Fruit fly (Drosophila melanogaster) whole organism, embryonic: ENCODE data around the gene Ufsp2.

ENCODE experiments used
- CG10959 ChIP-seq: fragments of 200-800 bp; sonication (Bioruptor generic); IDR thresholded peaks from 2 replicates; pipeline ENCODE4 v1.3.6; 2022; ENCODE audit warnings: missing biosample characterization, missing genetic modification characterization
- CG11456 ChIP-seq: fragments of 200-800 bp; sonication (Bioruptor generic); IDR thresholded peaks from 3 replicates; pipeline ENCODE4 v1.3.6; 2022; ENCODE audit warnings: missing biosample characterization, missing genetic modification characterization
- CG12391 ChIP-seq: fragments of 200-800 bp; sonication (Bioruptor generic); optimal IDR thresholded peaks from 3 replicates; lab custom pipeline; 2018; ENCODE audit warnings: missing biosample characterization, mild to moderate bottlenecking, missing genetic modification characterization, moderate library complexity
- CG13624 ChIP-seq: fragments of 200-800 bp; sonication (Bioruptor generic); optimal IDR thresholded peaks from 2 replicates; lab custom pipeline; 2016; ENCODE audit warnings: missing biosample characterization, missing genetic modification characterization
- CG14441 ChIP-seq: fragments of 200-800 bp; sonication (Bioruptor generic); IDR thresholded peaks from 2 replicates; pipeline ENCODE4 v1.3.6; 2022; ENCODE audit warnings: missing biosample characterization, missing genetic modification characterization
- CG14710 ChIP-seq: fragments of 200-800 bp; sonication (Bioruptor generic); optimal IDR thresholded peaks from 3 replicates; lab custom pipeline; 2019; ENCODE audit warnings: missing biosample characterization, mild to moderate bottlenecking, missing genetic modification characterization, moderate library complexity
- CG1602 ChIP-seq: fragments of 200-800 bp; sonication (Bioruptor generic); optimal IDR thresholded peaks from 3 replicates; lab custom pipeline; 2016; ENCODE audit warnings: missing biosample characterization, missing genetic modification characterization
- CG1603 ChIP-seq: fragments of 200-800 bp; sonication (Bioruptor generic); optimal IDR thresholded peaks from 2 replicates; lab custom pipeline; 2019; ENCODE audit warnings: missing biosample characterization, mild to moderate bottlenecking, missing genetic modification characterization, moderate library complexity
- CG2202 ChIP-seq: fragments of 200-800 bp; sonication (Bioruptor generic); optimal IDR thresholded peaks from 2 replicates; lab custom pipeline; 2018; ENCODE audit warnings: missing biosample characterization, mild to moderate bottlenecking, missing genetic modification characterization
- CG2712 ChIP-seq: fragments of 200-800 bp; optimal IDR thresholded peaks from 3 replicates; lab custom pipeline; 2019; ENCODE audit warnings: missing biosample characterization, mild to moderate bottlenecking, missing genetic modification characterization, moderate library complexity
- CG34422 ChIP-seq: fragments of 200-800 bp; sonication (Bioruptor generic); IDR thresholded peaks from 3 replicates; pipeline ENCODE4 v1.3.6; 2022; ENCODE audit warnings: missing biosample characterization, missing genetic modification characterization
- CG42726 ChIP-seq: fragments of 200-800 bp; sonication (Bioruptor generic); IDR thresholded peaks from 2 replicates; pipeline ENCODE4 v1.3.6; 2022; ENCODE audit warnings: missing biosample characterization, missing genetic modification characterization; ENCODE audit not compliant: partially characterized antibody
- CG4730 ChIP-seq: fragments of 200-800 bp; sonication (Bioruptor generic); IDR thresholded peaks from 2 replicates; pipeline ENCODE4 v1.3.6; 2022; ENCODE audit warnings: missing biosample characterization, missing genetic modification characterization
- CG6854 ChIP-seq: fragments of 200-800 bp; sonication (Bioruptor generic); optimal IDR thresholded peaks from 3 replicates; lab custom pipeline; 2017; ENCODE audit warnings: missing biosample characterization, mild to moderate bottlenecking, missing genetic modification characterization
- CG7928 ChIP-seq: fragments of 200-800 bp; sonication (Bioruptor generic); optimal IDR thresholded peaks from 2 replicates; lab custom pipeline; 2017; ENCODE audit warnings: missing biosample characterization, mild to moderate bottlenecking, missing genetic modification characterization
- GATAe ChIP-seq: fragments of 200-800 bp; sonication (Bioruptor generic); conservative IDR thresholded peaks from 2 replicates; pipeline ENCODE4 v1.3.6; 2022; ENCODE audit warnings: missing biosample characterization, missing genetic modification characterization
- Gug ChIP-seq: fragments of 200-800 bp; sonication (Bioruptor generic); IDR thresholded peaks from 4 replicates; pipeline ENCODE4 v1.3.6; 2022; ENCODE audit warnings: missing biosample characterization, missing genetic modification characterization
- HLH4C ChIP-seq: fragments of 200-800 bp; sonication (Bioruptor generic); IDR thresholded peaks from 3 replicates; pipeline ENCODE4 v1.3.6; 2022; ENCODE audit warnings: missing biosample characterization, missing genetic modification characterization; ENCODE audit not compliant: partially characterized antibody
- Hand ChIP-seq: fragments of 200-800 bp; sonication (Bioruptor generic); optimal IDR thresholded peaks from 2 replicates; lab custom pipeline; 2017; ENCODE audit warnings: mild to moderate bottlenecking, missing biosample characterization, missing genetic modification reagents, missing genetic modification characterization
- Hsf ChIP-seq: fragments of 200-800 bp; sonication (Bioruptor generic); optimal IDR thresholded peaks from 3 replicates; lab custom pipeline; 2016; ENCODE audit warnings: missing biosample characterization, missing genetic modification characterization
- PHDP ChIP-seq: fragments of 200-800 bp; sonication (Bioruptor generic); optimal IDR thresholded peaks from 3 replicates; lab custom pipeline; 2018; ENCODE audit warnings: missing biosample characterization, mild to moderate bottlenecking, missing genetic modification characterization, moderate library complexity
- Pdp1 ChIP-seq, 2 experiments: fragments of 200-800 bp; sonication (Bioruptor generic); optimal IDR thresholded peaks; 3 replicates each; lab custom pipeline; 2016; ENCODE audit warnings: missing biosample characterization in 2 of 2, missing genetic modification characterization in 2 of 2, mild to moderate bottlenecking in 1 of 2, moderate library complexity in 1 of 2
- Ravus ChIP-seq: fragments of 200-800 bp; sonication (Bioruptor generic); IDR thresholded peaks from 2 replicates; pipeline ENCODE4 v1.3.6; 2022; ENCODE audit warnings: missing biosample characterization, missing genetic modification characterization
- Rfx ChIP-seq: fragments of 200-800 bp; sonication (Bioruptor generic); IDR thresholded peaks from 2 replicates; pipeline ENCODE4 v1.3.6; 2022; ENCODE audit warnings: missing biosample characterization, missing genetic modification characterization
- Xrp1 ChIP-seq: fragments of 200-800 bp; sonication (Bioruptor generic); IDR thresholded peaks from 2 replicates; pipeline ENCODE4 v1.3.6; 2022; ENCODE audit warnings: missing biosample characterization, missing genetic modification characterization
- bab2 ChIP-seq: fragments of 200-800 bp; sonication (Bioruptor generic); optimal IDR thresholded peaks from 2 replicates; lab custom pipeline; 2016; ENCODE audit warnings: missing biosample characterization, missing genetic modification characterization
- ewg ChIP-seq: fragments of 200-800 bp; sonication (Bioruptor generic); optimal IDR thresholded peaks from 3 replicates; lab custom pipeline; 2017; ENCODE audit warnings: mild to moderate bottlenecking, missing biosample characterization, missing genetic modification reagents, missing genetic modification characterization
- exex ChIP-seq: fragments of 200-800 bp; sonication (Bioruptor generic); optimal IDR thresholded peaks from 4 replicates; lab custom pipeline; 2018; ENCODE audit warnings: missing biosample characterization, mild to moderate bottlenecking, missing genetic modification characterization, moderate library complexity
- fd3F ChIP-seq: fragments of 200-800 bp; sonication (Bioruptor generic); optimal IDR thresholded peaks from 2 replicates; lab custom pipeline; 2018; ENCODE audit warnings: missing biosample characterization, mild to moderate bottlenecking, missing genetic modification characterization, moderate library complexity
- fd64A ChIP-seq: fragments of 200-800 bp; sonication (Bioruptor generic); optimal IDR thresholded peaks from 3 replicates; lab custom pipeline; 2018; ENCODE audit warnings: missing biosample characterization, mild to moderate bottlenecking, missing genetic modification characterization
- fd96Cb ChIP-seq: fragments of 200-800 bp; sonication (Bioruptor generic); optimal IDR thresholded peaks from 2 replicates; lab custom pipeline; 2018; ENCODE audit warnings: missing biosample characterization, mild to moderate bottlenecking, missing genetic modification characterization, moderate library complexity
- gsb-n ChIP-seq: fragments of 200-800 bp; sonication (Bioruptor generic); optimal IDR thresholded peaks from 3 replicates; lab custom pipeline; 2018; ENCODE audit warnings: missing biosample characterization, mild to moderate bottlenecking, missing genetic modification characterization
- hkb ChIP-seq, 2 experiments: fragments of 200-800 bp in 1 of 2; fragments of >200 bp in 1 of 2; sonication (Bioruptor generic) in 1 of 2; IDR thresholded peaks in 1 of 2; optimal IDR thresholded peaks in 1 of 2; 2 replicates each; pipeline versions ENCODE4 v1.3.6 to Lab custom; 2017 to 2022; ENCODE audit warnings: missing biosample characterization in 1 of 2, missing genetic modification characterization in 1 of 2
- lilli ChIP-seq: fragments of 200-800 bp; sonication (Bioruptor generic); optimal IDR thresholded peaks from 3 replicates; lab custom pipeline; 2016; ENCODE audit warnings: missing biosample characterization, missing genetic modification characterization
- nerfin-2 ChIP-seq: fragments of 200-800 bp; sonication (Bioruptor generic); IDR thresholded peaks from 2 replicates; pipeline ENCODE4 v1.3.6; 2022; ENCODE audit warnings: missing biosample characterization, missing genetic modification characterization; ENCODE audit not compliant: partially characterized antibody
- oc ChIP-seq: fragments of 200-800 bp; sonication (Bioruptor generic); optimal IDR thresholded peaks from 2 replicates; lab custom pipeline; 2018; ENCODE audit warnings: missing biosample characterization, mild to moderate bottlenecking, missing genetic modification characterization, moderate library complexity
- pan ChIP-seq, 4 experiments: fragments of >200 bp in 3 of 4; fragments of 200-800 bp in 1 of 4; sonication (Bioruptor generic) in 1 of 4; optimal IDR thresholded peaks in 3 of 4; IDR thresholded peaks in 1 of 4; 2 replicates each; pipeline versions ENCODE4 v1.3.6 to Lab custom; 2017 to 2022; ENCODE audit warnings: missing biosample characterization in 2 of 4, missing genetic modification characterization in 2 of 4, mixed read lengths in 1 of 4
- pros ChIP-seq: fragments of 200-800 bp; sonication (Bioruptor generic); optimal IDR thresholded peaks from 3 replicates; lab custom pipeline; 2019; ENCODE audit warnings: missing biosample characterization, mild to moderate bottlenecking, missing genetic modification characterization, moderate library complexity
- pzg ChIP-seq: fragments of 200-800 bp; sonication (Bioruptor generic); optimal IDR thresholded peaks from 3 replicates; lab custom pipeline; 2018; ENCODE audit warnings: missing biosample characterization, mild to moderate bottlenecking, missing genetic modification characterization, moderate library complexity
- row ChIP-seq: fragments of 200-800 bp; sonication (Bioruptor generic); IDR thresholded peaks from 3 replicates; pipeline ENCODE4 v1.3.6; 2022; ENCODE audit warnings: missing biosample characterization, missing genetic modification characterization
- sens ChIP-seq: fragments of 200-800 bp; sonication (Bioruptor generic); peaks from one replicate; lab custom pipeline; 2016; ENCODE audit warnings: missing biosample characterization, missing genetic modification characterization
- sens-2 ChIP-seq: fragments of 200-800 bp; sonication (Bioruptor generic); IDR thresholded peaks from 2 replicates; pipeline ENCODE4 v1.3.6; 2022; ENCODE audit warnings: missing biosample characterization, missing genetic modification characterization
- sima ChIP-seq: fragments of 200-800 bp; sonication (Bioruptor generic); optimal IDR thresholded peaks from 2 replicates; lab custom pipeline; 2016; ENCODE audit warnings: missing biosample characterization, missing genetic modification characterization
- tna ChIP-seq: fragments of 200-800 bp; sonication (Bioruptor generic); IDR thresholded peaks from 2 replicates; pipeline ENCODE4 v1.3.6; 2022; ENCODE audit warnings: missing biosample characterization, missing genetic modification characterization; ENCODE audit not compliant: partially characterized antibody
- ttk ChIP-seq: fragments of 200-800 bp; sonication (Bioruptor generic); IDR thresholded peaks from 2 replicates; pipeline ENCODE4 v2.1.2; 2022; ENCODE audit warnings: missing biosample characterization, missing genetic modification characterization
- vfl ChIP-seq: fragments of 200-800 bp; sonication (Bioruptor generic); optimal IDR thresholded peaks from 2 replicates; lab custom pipeline; 2016; ENCODE audit warnings: missing biosample characterization, missing genetic modification characterization
- vvl ChIP-seq: fragments of 200-800 bp; sonication (Bioruptor generic); IDR thresholded peaks from 2 replicates; pipeline ENCODE4 v1.3.6; 2022; ENCODE audit warnings: missing biosample characterization, missing genetic modification characterization
- wor ChIP-seq: fragments of 200-800 bp; sonication (Bioruptor generic); IDR thresholded peaks from 2 replicates; pipeline ENCODE4 v1.3.6; 2022; ENCODE audit warnings: missing biosample characterization, missing genetic modification characterization

Gene Ufsp2

dm6 chr3L:15592536-15593260, 16.3 kb downstream of the Ufsp2 start (continued):
- TF ChIP-seq vvl (GFP tag; lab: Robert Waterston, UW) (0 out of 2 replicates have a peak, but pooled peaks have one; percentile 36), Xrp1 (GFP tag; lab: Robert Waterston, UW) (peak; percentile 51; the same call in 1 of the 2 replicates), Rfx (GFP tag; lab: Robert Waterston, UW) (peak; percentile 54), pzg (no peak), tna (GFP tag; lab: Robert Waterston, UW) (no peak), CG7928 (GFP tag; lab: Kevin White, UChicago) (no peak), Hsf (no peak), CG2712 (tag; lab: Kevin White, UChicago) (peak; percentile 69), gsb-n (tag; lab: Kevin White, UChicago) (peak; percentile 25), CG4730 (GFP tag; lab: Robert Waterston, UW) (no peak), sens-2 (no peak), lilli (GFP tag; lab: Kevin White, UChicago) (no peak), fd3F (GFP tag; lab: Kevin White, UChicago) (peak; percentile 60), bab2 (no peak), CG34422 (no peak), Ravus (GFP tag; lab: Robert Waterston, UW) (no peak), exex (tag; lab: Kevin White, UChicago) (peak; percentile 7), vfl (GFP tag; lab: Kevin White, UChicago) (no peak), wor (GFP tag; lab: Robert Waterston, UW) (peak; percentile 38; the same call in 1 of the 2 replicates), CG1603 (no peak), CG6854 (peak; percentile 17), CG11456 (GFP tag; lab: Robert Waterston, UW) (no peak), PHDP (tag; lab: Kevin White, UChicago) (peak; percentile 75), HLH4C (no peak), ttk (GFP tag; lab: Robert Waterston, UW) (0 out of 2 replicates have a peak, but pooled peaks have one; percentile 9), CG10959 (no peak), CG14441 (GFP tag; lab: Robert Waterston, UW) (peak; percentile 42; the same call in 1 of the 2 replicates), Gug (GFP tag; lab: Robert Waterston, UW) (no peak), nerfin-2 (GFP tag; lab: Robert Waterston, UW) (no peak), sima (GFP tag; lab: Kevin White, UChicago) (no peak), ewg (GFP tag; lab: Kevin White, UChicago) (peak; percentile 4), Hand (GFP tag; lab: Kevin White, UChicago) (peak; percentile 41), CG13624 (GFP tag; lab: Kevin White, UChicago) (no peak), hkb (optimal IDR thresholded peaks at IDR 0.05; lab: Kevin White, UChicago) (no peak), hkb (GFP tag; IDR thresholded peaks at IDR 0.05; lab: Robert Waterston, UW) (peak; percentile 69), Pdp1 (GFP tag; optimal IDR thresholded peaks at IDR 0.05; lab: Kevin White, UChicago) (no peak), CG42726 (GFP tag; lab: Robert Waterston, UW) (no peak), CG12391 (tag; lab: Kevin White, UChicago) (peak; percentile 72), fd64A (GFP tag; lab: Kevin White, UChicago) (peak; percentile 3), fd96Cb (tag; lab: Kevin White, UChicago) (peak; percentile 55), oc (tag; lab: Kevin White, UChicago) (peak; percentile 33), pan (optimal IDR thresholded peaks at IDR 0.05; lab: Kevin White, UChicago) (no peak), pan (GFP tag; optimal IDR thresholded peaks at IDR 0.05 in 1 of 2, IDR thresholded peaks at IDR 0.05 in 1 of 2) (peak in 1 of 2 experiments; percentile 72), CG2202 (tag; lab: Kevin White, UChicago) (no peak), sens (GFP tag; lab: Kevin White, UChicago) (peak; percentile 71), GATAe (GFP tag; lab: Robert Waterston, UW) (no peak), CG14710 (tag; lab: Kevin White, UChicago) (peak; percentile 25), row (GFP tag; lab: Robert Waterston, UW) (peak; percentile 58), CG1602 (GFP tag; lab: Kevin White, UChicago) (no peak), pros (GFP tag; lab: Kevin White, UChicago) (no peak)
